Fruit fly (Drosophila melanogaster) whole organism, embryonic: ENCODE measurements around the gene CG33654.

ENCODE experiments used
- Atf6 ChIP-seq: fragments of 200-800 bp; sonication (Bioruptor generic); IDR thresholded peaks from 2 replicates; pipeline ENCODE4 v1.3.6; 2022; ENCODE audit warnings: missing biosample characterization, missing genetic modification characterization
- B-H2 ChIP-seq: fragments of 200-800 bp; sonication (Bioruptor generic); optimal IDR thresholded peaks from 2 replicates; lab custom pipeline; 2018; ENCODE audit warnings: missing biosample characterization, mild to moderate bottlenecking, missing genetic modification characterization
- CG10321 ChIP-seq: fragments of 200-800 bp; sonication (Bioruptor generic); IDR thresholded peaks from 2 replicates; pipeline ENCODE4 v1.3.6; 2022; ENCODE audit warnings: missing biosample characterization, missing genetic modification characterization
- CG10431 ChIP-seq: fragments of 200-800 bp; sonication (Bioruptor generic); optimal IDR thresholded peaks from 3 replicates; lab custom pipeline; 2018; ENCODE audit warnings: missing biosample characterization, mild to moderate bottlenecking, missing genetic modification characterization
- CG10959 ChIP-seq: fragments of 200-800 bp; sonication (Bioruptor generic); IDR thresholded peaks from 2 replicates; pipeline ENCODE4 v1.3.6; 2022; ENCODE audit warnings: missing biosample characterization, missing genetic modification characterization
- CG12236 ChIP-seq: fragments of 200-800 bp; sonication (Bioruptor generic); optimal IDR thresholded peaks from 2 replicates; lab custom pipeline; 2016; ENCODE audit warnings: missing biosample characterization, missing genetic modification characterization
- CG13123 ChIP-seq: fragments of 200-800 bp; sonication (Bioruptor generic); optimal IDR thresholded peaks from 2 replicates; lab custom pipeline; 2016; ENCODE audit warnings: missing biosample characterization, missing genetic modification characterization
- CG13894 ChIP-seq: fragments of 200-800 bp; sonication (Bioruptor generic); optimal IDR thresholded peaks from 3 replicates; lab custom pipeline; 2018; ENCODE audit warnings: missing biosample characterization, mild to moderate bottlenecking, missing genetic modification characterization, moderate library complexity
- CG14014 ChIP-seq: fragments of 200-800 bp; sonication (Bioruptor generic); IDR thresholded peaks from 2 replicates; pipeline ENCODE4 v1.3.6; 2022; ENCODE audit warnings: missing biosample characterization, missing genetic modification characterization
- CG14710 ChIP-seq: fragments of 200-800 bp; sonication (Bioruptor generic); optimal IDR thresholded peaks from 3 replicates; lab custom pipeline; 2019; ENCODE audit warnings: missing biosample characterization, mild to moderate bottlenecking, missing genetic modification characterization, moderate library complexity
- CG17385 ChIP-seq: fragments of 200-800 bp; sonication (Bioruptor generic); optimal IDR thresholded peaks from 3 replicates; lab custom pipeline; 2018; ENCODE audit warnings: missing biosample characterization, mild to moderate bottlenecking, missing genetic modification characterization
- CG2678 ChIP-seq: fragments of 200-800 bp; sonication (Bioruptor generic); optimal IDR thresholded peaks from 3 replicates; lab custom pipeline; 2019; ENCODE audit warnings: missing biosample characterization, mild to moderate bottlenecking, missing genetic modification characterization, moderate library complexity
- CG34376 ChIP-seq: fragments of 200-800 bp; sonication (Bioruptor generic); optimal IDR thresholded peaks from 2 replicates; lab custom pipeline; 2018; ENCODE audit warnings: missing biosample characterization, mild to moderate bottlenecking, missing genetic modification characterization
- CG6791 ChIP-seq: fragments of 200-800 bp; sonication (Bioruptor generic); IDR thresholded peaks from 3 replicates; pipeline ENCODE4 v1.3.6; 2022; ENCODE audit warnings: missing biosample characterization, missing genetic modification characterization; ENCODE audit not compliant: partially characterized antibody
- CG7928 ChIP-seq: fragments of 200-800 bp; sonication (Bioruptor generic); optimal IDR thresholded peaks from 2 replicates; lab custom pipeline; 2017; ENCODE audit warnings: missing biosample characterization, mild to moderate bottlenecking, missing genetic modification characterization
- CG7987 ChIP-seq: fragments of 200-800 bp; sonication (Bioruptor generic); optimal IDR thresholded peaks from 2 replicates; lab custom pipeline; 2018; ENCODE audit warnings: missing biosample characterization, mild to moderate bottlenecking, missing genetic modification characterization, moderate library complexity
- CG8089 ChIP-seq: fragments of 200-800 bp; sonication (Bioruptor generic); optimal IDR thresholded peaks from 3 replicates; lab custom pipeline; 2016; ENCODE audit warnings: missing biosample characterization, missing genetic modification characterization
- CG8290 ChIP-seq, 3 experiments: fragments of 200-800 bp; sonication (Bioruptor generic); optimal IDR thresholded peaks; 2 replicates each; lab custom pipeline; 2016 to 2019; ENCODE audit warnings: missing biosample characterization in 3 of 3, missing genetic modification characterization in 3 of 3, mild to moderate bottlenecking in 2 of 3, moderate library complexity in 1 of 3
- CG9437 ChIP-seq: fragments of 200-800 bp; sonication (Bioruptor generic); optimal IDR thresholded peaks from 2 replicates; lab custom pipeline; 2018; ENCODE audit warnings: missing biosample characterization, mild to moderate bottlenecking, missing genetic modification characterization
- Doc3 ChIP-seq: fragments of 200-800 bp; sonication (Bioruptor generic); IDR thresholded peaks from 3 replicates; pipeline ENCODE4 v1.3.6; 2022; ENCODE audit warnings: missing biosample characterization, missing genetic modification characterization; ENCODE audit not compliant: partially characterized antibody
- Elba2 ChIP-seq: fragments of 200-800 bp; sonication (Bioruptor generic); optimal IDR thresholded peaks from 3 replicates; lab custom pipeline; 2016; ENCODE audit warnings: missing biosample characterization, missing genetic modification characterization
- HHEX ChIP-seq: fragments of 200-800 bp; sonication (Bioruptor generic); optimal IDR thresholded peaks from 3 replicates; lab custom pipeline; 2017; ENCODE audit warnings: missing biosample characterization, mild to moderate bottlenecking, missing genetic modification characterization, missing genetic modification reagents
- Med ChIP-seq: fragments of 200-800 bp; sonication (Bioruptor generic); peaks from one replicate; lab custom pipeline; 2016; ENCODE audit warnings: missing biosample characterization, missing genetic modification characterization, mild to moderate bottlenecking, inconsistent platforms, moderate library complexity
- Mes4 ChIP-seq: fragments of 200-800 bp; sonication (Bioruptor generic); optimal IDR thresholded peaks from 2 replicates; lab custom pipeline; 2016; ENCODE audit warnings: missing biosample characterization, missing genetic modification characterization
- Mrtf ChIP-seq: fragments of 200-800 bp; sonication (Bioruptor generic); IDR thresholded peaks from 3 replicates; pipeline ENCODE4 v1.3.6; 2022; ENCODE audit warnings: missing biosample characterization, missing genetic modification characterization
- Rfx ChIP-seq: fragments of 200-800 bp; sonication (Bioruptor generic); IDR thresholded peaks from 2 replicates; pipeline ENCODE4 v1.3.6; 2022; ENCODE audit warnings: missing biosample characterization, missing genetic modification characterization
- Side ChIP-seq: fragments of 200-800 bp; sonication (Bioruptor generic); optimal IDR thresholded peaks from 2 replicates; lab custom pipeline; 2016; ENCODE audit warnings: missing biosample characterization, missing genetic modification characterization
- Sry-β ChIP-seq: fragments of 200-800 bp; sonication (Bioruptor generic); optimal IDR thresholded peaks from 2 replicates; lab custom pipeline; 2018; ENCODE audit warnings: missing biosample characterization, mild to moderate bottlenecking, missing genetic modification characterization, moderate library complexity
- Sry-δ ChIP-seq: fragments of 200-800 bp; sonication (Bioruptor generic); optimal IDR thresholded peaks from 2 replicates; lab custom pipeline; 2016; ENCODE audit warnings: missing biosample characterization, missing genetic modification characterization
- Taf1 ChIP-seq: fragments of 200-800 bp; sonication (Bioruptor generic); IDR thresholded peaks from 2 replicates; pipeline ENCODE4 v1.3.6; 2022; ENCODE audit warnings: missing biosample characterization, missing genetic modification characterization
- Trl ChIP-seq, 3 experiments: fragments of >200 bp in 2 of 3; fragments of 200-800 bp in 1 of 3; sonication (Bioruptor generic) in 1 of 3; optimal IDR thresholded peaks; 2 replicates in 1 of 3; 3 replicates in 2 of 3; lab custom pipeline; 2016 to 2017; ENCODE audit warnings: missing biosample characterization in 1 of 3, missing genetic modification characterization in 1 of 3
- Xbp1 ChIP-seq: fragments of 200-800 bp; sonication (Bioruptor generic); optimal IDR thresholded peaks from 3 replicates; lab custom pipeline; 2016; ENCODE audit warnings: missing biosample characterization, mild to moderate bottlenecking, missing genetic modification characterization
- ab ChIP-seq: fragments of 200-800 bp; sonication (Bioruptor generic); optimal IDR thresholded peaks from 2 replicates; lab custom pipeline; 2016; ENCODE audit warnings: missing biosample characterization, missing genetic modification characterization
- az2 ChIP-seq: fragments of 200-800 bp; sonication (Bioruptor generic); optimal IDR thresholded peaks from 3 replicates; lab custom pipeline; 2016; ENCODE audit warnings: missing biosample characterization, missing genetic modification characterization
- cg ChIP-seq: fragments of 200-800 bp; sonication (Bioruptor generic); optimal IDR thresholded peaks from 3 replicates; lab custom pipeline; 2019; ENCODE audit warnings: missing biosample characterization, mild to moderate bottlenecking, missing genetic modification characterization, moderate library complexity
- chinmo ChIP-seq: fragments of 200-800 bp; sonication (Bioruptor generic); IDR thresholded peaks from 4 replicates; pipeline ENCODE4 v1.3.6; 2022; ENCODE audit warnings: missing biosample characterization, missing genetic modification characterization; ENCODE audit not compliant: partially characterized antibody
- corto ChIP-seq: fragments of 200-800 bp; sonication (Bioruptor generic); optimal IDR thresholded peaks from 2 replicates; lab custom pipeline; 2016; ENCODE audit warnings: missing biosample characterization, mild to moderate bottlenecking, missing genetic modification characterization, moderate library complexity
- dan ChIP-seq: fragments of 200-800 bp; sonication (Bioruptor generic); IDR thresholded peaks from 2 replicates; pipeline ENCODE4 v1.3.6; 2022; ENCODE audit warnings: missing biosample characterization, missing genetic modification characterization
- gce ChIP-seq: fragments of 200-800 bp; sonication (Bioruptor generic); IDR thresholded peaks from 3 replicates; pipeline ENCODE4 v1.3.6; 2022; ENCODE audit warnings: missing biosample characterization, missing genetic modification characterization
- gcm ChIP-seq: fragments of 200-800 bp; sonication (Bioruptor generic); optimal IDR thresholded peaks from 2 replicates; lab custom pipeline; 2019; ENCODE audit warnings: missing biosample characterization, mild to moderate bottlenecking, missing genetic modification characterization, moderate library complexity
- jumu ChIP-seq: fragments of 200-800 bp; sonication (Bioruptor generic); optimal IDR thresholded peaks from 3 replicates; lab custom pipeline; 2016; ENCODE audit warnings: missing biosample characterization, missing genetic modification characterization
- lbe ChIP-seq: fragments of 200-800 bp; sonication (Bioruptor generic); optimal IDR thresholded peaks from 2 replicates; lab custom pipeline; 2016; ENCODE audit warnings: missing biosample characterization, mild to moderate bottlenecking, missing genetic modification characterization
- mirr ChIP-seq: fragments of 200-800 bp; sonication (Bioruptor generic); optimal IDR thresholded peaks from 3 replicates; lab custom pipeline; 2018; ENCODE audit warnings: missing biosample characterization, mild to moderate bottlenecking, missing genetic modification characterization
- nau ChIP-seq: fragments of 200-800 bp; sonication (Bioruptor generic); optimal IDR thresholded peaks from 3 replicates; lab custom pipeline; 2017; ENCODE audit warnings: missing biosample characterization, mild to moderate bottlenecking, missing genetic modification characterization, missing genetic modification reagents
- pum ChIP-seq: fragments of 200-800 bp; sonication (Bioruptor generic); optimal IDR thresholded peaks from 2 replicates; lab custom pipeline; 2016; ENCODE audit warnings: missing biosample characterization, missing genetic modification characterization
- ranshi ChIP-seq: fragments of 200-800 bp; sonication (Bioruptor generic); IDR thresholded peaks from 2 replicates; pipeline ENCODE4 v1.3.6; 2022; ENCODE audit warnings: missing biosample characterization, missing genetic modification characterization
- repo ChIP-seq: fragments of 200-800 bp; sonication (Bioruptor generic); optimal IDR thresholded peaks from 2 replicates; lab custom pipeline; 2016; ENCODE audit warnings: missing biosample characterization, missing genetic modification characterization
- so ChIP-seq: fragments of 200-800 bp; sonication (Bioruptor generic); IDR thresholded peaks from 3 replicates; pipeline ENCODE4 v1.3.6; 2022; ENCODE audit warnings: missing biosample characterization, missing genetic modification characterization
- vvl ChIP-seq: fragments of 200-800 bp; sonication (Bioruptor generic); IDR thresholded peaks from 2 replicates; pipeline ENCODE4 v1.3.6; 2022; ENCODE audit warnings: missing biosample characterization, missing genetic modification characterization

The CG33654 gene

DNA sequence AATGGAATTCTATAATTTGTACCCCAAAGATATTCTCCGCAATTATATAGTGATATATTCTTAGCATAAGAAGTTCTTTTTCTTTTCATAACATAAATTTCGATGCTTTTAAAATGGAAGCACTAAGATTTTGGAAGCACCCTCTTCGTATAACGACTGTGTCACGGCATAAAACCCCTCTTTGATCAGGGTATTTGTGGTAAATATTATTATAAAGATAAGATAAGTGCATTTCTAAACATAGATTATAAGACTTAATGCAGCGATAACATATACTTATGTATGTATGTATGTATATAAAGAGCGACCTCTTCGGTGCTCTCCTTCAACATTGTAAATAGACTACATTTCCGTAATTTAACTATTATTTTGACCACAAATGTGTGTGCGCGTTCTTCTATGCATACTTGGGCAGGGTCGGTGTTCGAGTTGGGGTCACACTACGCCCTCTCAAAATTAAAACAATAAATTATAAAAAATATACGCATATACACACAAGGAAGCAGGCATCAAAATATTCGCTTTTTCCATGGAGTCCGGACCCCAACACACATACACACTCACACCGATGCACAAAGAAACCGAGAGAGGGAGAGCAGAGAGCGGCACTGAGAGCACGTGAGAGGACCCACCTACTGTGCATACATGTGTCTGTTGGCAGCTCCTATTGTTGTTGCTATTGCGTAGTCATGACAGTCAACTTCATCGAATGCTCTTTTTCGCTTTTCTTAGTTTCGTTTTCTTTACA lies 32.6 kb downstream of the CG33654 start (continued):
- TF ChIP-seq Mrtf = no peak
- TF ChIP-seq az2 (GFP tag; lab: Kevin White, UChicago) = no peak
- TF ChIP-seq mirr (GFP tag; lab: Kevin White, UChicago) = peak; percentile 1
- TF ChIP-seq Elba2 (GFP tag; lab: Kevin White, UChicago) = no peak
- no peak for TF ChIP-seq CG10959
- peak; percentile 14 for TF ChIP-seq CG14710
- TF ChIP-seq CG10321 (GFP tag; lab: Robert Waterston, UW) = no peak
- TF ChIP-seq Mes4 (GFP tag; lab: Kevin White, UChicago) = no peak
- peak; percentile 12 for TF ChIP-seq lbe
- TF ChIP-seq vvl (GFP tag; lab: Robert Waterston, UW) = no peak
- peak; percentile 21 for TF ChIP-seq CG7987 (GFP tag; lab: Kevin White, UChicago)
- TF ChIP-seq CG14014 (GFP tag; lab: Robert Waterston, UW) = no peak
- peak; percentile 99 to 100 for TF ChIP-seq Trl (optimal IDR thresholded peaks at IDR 0.05; lab: Kevin White, UChicago)
- peak; percentile 66 for TF ChIP-seq Trl (GFP tag; optimal IDR thresholded peaks at IDR 0.05; lab: Kevin White, UChicago)
- no peak for TF ChIP-seq CG10431
- no peak for TF ChIP-seq ab (GFP tag; lab: Kevin White, UChicago)
- TF ChIP-seq Med (GFP tag; lab: Kevin White, UChicago) = peak; percentile 66
- no peak for TF ChIP-seq Atf6 (GFP tag; lab: Robert Waterston, UW)
- no peak for TF ChIP-seq ranshi (GFP tag; lab: Robert Waterston, UW)
- no peak for TF ChIP-seq Taf1 (GFP tag; lab: Robert Waterston, UW)
- TF ChIP-seq chinmo (GFP tag; lab: Robert Waterston, UW) = no peak
- TF ChIP-seq B-H2 (GFP tag; lab: Kevin White, UChicago) = peak; percentile 45
- no peak for TF ChIP-seq Rfx (GFP tag; lab: Robert Waterston, UW)
- no peak for TF ChIP-seq dan
- no peak for TF ChIP-seq CG13894 (tag; lab: Kevin White, UChicago)
- peak; percentile 12 for TF ChIP-seq CG9437
- TF ChIP-seq Sry-β (GFP tag; lab: Kevin White, UChicago) = no peak
- no peak for TF ChIP-seq Sry-δ
- TF ChIP-seq nau (GFP tag; lab: Kevin White, UChicago) = no peak
- TF ChIP-seq CG12236 (GFP tag; lab: Kevin White, UChicago) = no peak
- no peak for TF ChIP-seq CG34376 (GFP tag; lab: Kevin White, UChicago)
- no peak for TF ChIP-seq pum (GFP tag; lab: Kevin White, UChicago)
- peak; percentile 18 for TF ChIP-seq CG17385 (GFP tag; lab: Kevin White, UChicago)
- TF ChIP-seq Doc3 (GFP tag; lab: Robert Waterston, UW) = no peak
- peak; percentile 95 for TF ChIP-seq cg (GFP tag; lab: Kevin White, UChicago)
- TF ChIP-seq Side (GFP tag; lab: Kevin White, UChicago) = no peak
- TF ChIP-seq CG8089 (GFP tag; lab: Kevin White, UChicago) = no peak
- no peak for TF ChIP-seq HHEX (GFP tag; lab: Kevin White, UChicago)
- TF ChIP-seq gcm (GFP tag; lab: Kevin White, UChicago) = no peak
- no peak for TF ChIP-seq gce (GFP tag; lab: Robert Waterston, UW)
- TF ChIP-seq CG7928 (GFP tag; lab: Kevin White, UChicago) = no peak
- TF ChIP-seq CG6791 (GFP tag; lab: Robert Waterston, UW) = no peak
- no peak for TF ChIP-seq jumu (GFP tag; lab: Kevin White, UChicago)
- no peak for TF ChIP-seq repo
- TF ChIP-seq CG13123 = no peak
- peak; percentile 13 for TF ChIP-seq CG2678
- no peak for TF ChIP-seq CG8290 (GFP tag; optimal IDR thresholded peaks at IDR 0.05; lab: Kevin White, UChicago)
- TF ChIP-seq CG8290 (tag; optimal IDR thresholded peaks at IDR 0.05; lab: Kevin White, UChicago) = peak in 1 of 2 experiments; percentile 12
- no peak for TF ChIP-seq Xbp1
- peak; percentile 42 for TF ChIP-seq corto (GFP tag; lab: Kevin White, UChicago)
- no peak for TF ChIP-seq so (GFP tag; lab: Robert Waterston, UW)
